Fruit fly (Drosophila melanogaster): ENCODE data around the gene CG34129.
A peak's percentile ranks its signal among the peaks of the same experiment; 100 is the strongest.

Gene CG34129

DNA sequence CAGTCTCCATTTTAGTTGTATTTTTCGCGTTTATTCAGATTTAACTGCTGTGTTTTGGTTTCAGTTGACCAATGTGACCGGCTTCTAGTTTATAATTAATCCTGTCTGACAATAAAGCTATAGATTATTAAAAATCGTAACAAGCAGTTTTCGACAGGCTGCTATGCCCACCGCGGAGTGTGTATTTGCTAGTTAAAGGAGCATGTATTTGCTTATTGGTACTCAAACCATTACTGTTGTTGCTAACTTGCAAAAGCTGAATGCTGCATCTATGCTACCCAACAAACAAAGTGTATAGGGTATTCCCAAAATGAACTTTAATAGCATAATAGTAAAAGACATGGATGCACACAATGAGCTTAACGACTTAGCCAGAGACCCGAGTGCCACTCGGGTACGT, 2.3 kb downstream of the CG34129 start, which contains the start of gene CG6073 (continued):
- TF ChIP-seq zen (tag; optimal IDR thresholded peaks at IDR 0.05) = peak; percentile 53
- no peak for TF ChIP-seq rib (GFP tag; IDR thresholded peaks at IDR 0.05)
- TF ChIP-seq NfI (GFP tag; optimal IDR thresholded peaks at IDR 0.05) = peak; percentile 49
- TF ChIP-seq CHES-1-like (GFP tag; optimal IDR thresholded peaks at IDR 0.05) = peak; percentile 83
- peak; percentile 33 for TF ChIP-seq lilli (GFP tag; optimal IDR thresholded peaks at IDR 0.05)
- no peak for TF ChIP-seq slou (GFP tag; optimal IDR thresholded peaks at IDR 0.05)
- TF ChIP-seq MBD-R2 (GFP tag; IDR thresholded peaks at IDR 0.05) = peak; percentile 88
- no peak for TF ChIP-seq CG12219 (GFP tag; optimal IDR thresholded peaks at IDR 0.05)
- no peak for TF ChIP-seq CG17385 (GFP tag; optimal IDR thresholded peaks at IDR 0.05)
- no peak for TF ChIP-seq Hand (GFP tag; optimal IDR thresholded peaks at IDR 0.05)
- peak; percentile 4 for TF ChIP-seq CG10543 (GFP tag; optimal IDR thresholded peaks at IDR 0.05)
- TF ChIP-seq sens (GFP tag) = peak; percentile 82
- TF ChIP-seq MESR4 (GFP tag; optimal IDR thresholded peaks at IDR 0.05) = peak; percentile 34
- no peak for TF ChIP-seq Hr39 (optimal IDR thresholded peaks at IDR 0.05)
- no peak for TF ChIP-seq bigmax (GFP tag; optimal IDR thresholded peaks at IDR 0.05)
- TF ChIP-seq CG11504 (tag; optimal IDR thresholded peaks at IDR 0.05) = peak; percentile 70
- peak; percentile 26 for TF ChIP-seq PHDP (tag; optimal IDR thresholded peaks at IDR 0.05)
- no peak for TF ChIP-seq bab2 (GFP tag; optimal IDR thresholded peaks at IDR 0.05)
- 0 out of 2 replicates have a peak, but pooled peaks have one; percentile 23 for TF ChIP-seq Drgx (GFP tag; IDR thresholded peaks at IDR 0.05)
- TF ChIP-seq CG18476 (GFP tag; optimal IDR thresholded peaks at IDR 0.05) = no peak
- TF ChIP-seq mirr (GFP tag; optimal IDR thresholded peaks at IDR 0.05) = peak; percentile 24
- no peak for TF ChIP-seq Ravus (GFP tag; IDR thresholded peaks at IDR 0.05)
- peak; percentile 47; the same call in 1 of the 2 replicates for TF ChIP-seq al (GFP tag; IDR thresholded peaks at IDR 0.05)
- peak; percentile 1 for TF ChIP-seq jing (GFP tag; optimal IDR thresholded peaks at IDR 0.05)

DNA sequence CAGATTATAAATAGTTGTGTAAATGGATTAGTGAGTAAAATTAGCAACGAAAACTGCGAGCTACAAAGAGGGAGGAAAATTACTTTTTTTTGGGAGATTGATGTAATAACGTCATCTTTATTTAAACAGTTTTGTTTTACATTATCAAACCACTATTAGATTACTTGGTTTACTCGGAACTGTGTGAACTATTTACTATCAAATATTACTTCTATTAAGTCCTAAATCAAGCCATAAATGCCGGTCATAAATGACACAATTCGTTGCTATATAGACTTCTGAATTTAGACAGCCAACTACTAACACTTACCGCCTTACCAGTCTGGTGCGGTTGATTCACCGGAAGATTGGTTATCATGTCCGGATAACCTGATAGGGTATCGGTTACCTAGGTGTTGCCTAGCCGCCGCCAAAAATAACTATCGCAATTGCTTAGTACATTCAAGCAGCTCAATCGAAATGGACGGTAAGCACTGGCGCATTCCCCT, 5.8 kb downstream of the CG34129 start, which contains the start of gene CG31086:
CG31086 (plus strand) TSS at position 51 of the 488 bp plus-strand sequence.
- TF ChIP-seq CG6765 (GFP tag; optimal IDR thresholded peaks at IDR 0.05) = peak; percentile 19
- no peak for TF ChIP-seq Mes4 (GFP tag; optimal IDR thresholded peaks at IDR 0.05)
- peak; percentile 31 for TF ChIP-seq CG15514 (GFP tag; optimal IDR thresholded peaks at IDR 0.05)
- TF ChIP-seq CG15479 (GFP tag; optimal IDR thresholded peaks at IDR 0.05) = no peak
- no peak for TF ChIP-seq az2 (GFP tag; optimal IDR thresholded peaks at IDR 0.05)
- TF ChIP-seq Atf-2 (GFP tag; optimal IDR thresholded peaks at IDR 0.05) = no peak
- peak; percentile 22 for TF ChIP-seq Hmr (GFP tag; optimal IDR thresholded peaks at IDR 0.05)
- TF ChIP-seq psq (GFP tag; optimal IDR thresholded peaks at IDR 0.05) = no peak
- peak; percentile 39 for TF ChIP-seq lab (GFP tag; optimal IDR thresholded peaks at IDR 0.05)
- peak; percentile 16 for TF ChIP-seq CG18599 (GFP tag; optimal IDR thresholded peaks at IDR 0.05)
- TF ChIP-seq HLH3B (GFP tag; IDR thresholded peaks at IDR 0.05) = no peak
- TF ChIP-seq gcm (GFP tag; optimal IDR thresholded peaks at IDR 0.05) = no peak
- TF ChIP-seq gce (GFP tag; IDR thresholded peaks at IDR 0.05) = no peak
- peak; percentile 18 for TF ChIP-seq salm (tag; optimal IDR thresholded peaks at IDR 0.05)
- TF ChIP-seq CG12071 (GFP tag; optimal IDR thresholded peaks at IDR 0.05) = peak; percentile 62
- no peak for TF ChIP-seq NC2α (GFP tag; optimal IDR thresholded peaks at IDR 0.05)
- TF ChIP-seq CG6683 (GFP tag; optimal IDR thresholded peaks at IDR 0.05) = no peak
- TF ChIP-seq row (GFP tag; IDR thresholded peaks at IDR 0.05) = no peak
- no peak for TF ChIP-seq bab2 (GFP tag; optimal IDR thresholded peaks at IDR 0.05)
- TF ChIP-seq sug (tag; optimal IDR thresholded peaks at IDR 0.05) = peak; percentile 77
- TF ChIP-seq CG10979 (tag; optimal IDR thresholded peaks at IDR 0.05) = no peak
- no peak for TF ChIP-seq CG7839 (tag; optimal IDR thresholded peaks at IDR 0.05)
- TF ChIP-seq slbo (GFP tag; IDR thresholded peaks at IDR 0.05) = no peak
- no peak for TF ChIP-seq eve (GFP tag; optimal IDR thresholded peaks at IDR 0.05)
- no peak for TF ChIP-seq dysf (GFP tag; IDR thresholded peaks at IDR 0.05)
- TF ChIP-seq exex (tag; optimal IDR thresholded peaks at IDR 0.05) = peak; percentile 91
- TF ChIP-seq Adf1 (GFP tag; IDR thresholded peaks at IDR 0.05) = no peak
- TF ChIP-seq nmo (GFP tag; optimal IDR thresholded peaks at IDR 0.05) = no peak
- TF ChIP-seq CG33213 (GFP tag; optimal IDR thresholded peaks at IDR 0.05) = no peak

All from whole organism, embryonic.